Worm (Caenorhabditis elegans): ENCODE results near the gene T13C2.3.

The T13C2.3 gene

DNA sequence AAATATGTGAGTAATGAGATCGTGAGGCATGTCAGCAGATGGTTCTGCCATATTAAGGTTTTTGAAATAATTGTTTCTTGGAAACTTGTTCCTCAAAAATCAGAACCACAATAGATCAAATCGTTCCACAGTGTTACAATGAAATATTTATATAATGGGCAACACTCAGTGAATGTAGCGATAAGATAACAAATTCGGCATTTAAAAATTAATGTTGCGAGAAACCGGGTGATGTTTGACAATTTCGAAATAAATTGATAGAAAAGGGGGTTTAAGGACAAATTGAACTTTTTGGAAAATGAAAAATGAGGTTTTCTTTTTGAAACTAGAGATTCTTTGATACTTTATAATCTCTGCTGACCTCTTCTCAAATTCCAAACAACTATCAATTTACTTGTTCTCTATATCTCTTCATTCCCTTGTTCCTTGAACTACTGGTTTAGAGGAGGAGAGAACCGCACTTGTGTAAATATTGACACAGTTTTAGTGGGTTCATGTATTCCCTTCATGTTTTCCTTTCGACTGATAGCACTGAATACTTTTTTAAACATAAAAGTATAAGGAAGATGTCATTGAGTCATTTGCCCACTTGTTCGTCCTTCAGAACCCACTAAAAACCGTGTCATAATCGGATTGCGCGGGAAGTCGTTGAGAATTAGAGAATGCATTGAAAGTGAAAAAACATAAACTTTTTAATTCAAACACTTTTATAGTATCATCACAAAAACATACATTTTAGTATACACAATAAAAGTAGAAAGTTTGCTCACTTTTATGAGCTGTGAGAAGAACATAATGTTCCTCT, 47.9 kb downstream of the T13C2.3 start:
- TF ChIP-seq lsy-12 (tag; optimal IDR thresholded peaks at IDR 0.05) (no peak), ceh-28 (tag; optimal IDR thresholded peaks at IDR 0.05) (no peak), elt-2 (tag; optimal IDR thresholded peaks at IDR 0.05) (peak; percentile 67), unc-62 (GFP tag; optimal IDR thresholded peaks at IDR 0.05) (no peak), eor-1 (tag; optimal IDR thresholded peaks at IDR 0.05) (no peak), mdl-1 (tag; optimal IDR thresholded peaks at IDR 0.05) (no peak), egl-27 (tag; optimal IDR thresholded peaks at IDR 0.05) (no peak), ama-1 (optimal IDR thresholded peaks at IDR 0.05) (no peak), nhr-25 (tag; optimal IDR thresholded peaks at IDR 0.05) (peak; percentile 42), pha-4 (tag; optimal IDR thresholded peaks at IDR 0.05) (peak; percentile 98), daf-12 (tag; optimal IDR thresholded peaks at IDR 0.05) (no peak), jun-1 (tag; optimal IDR thresholded peaks at IDR 0.05) (peak; percentile 9), nhr-23 (tag; optimal IDR thresholded peaks at IDR 0.05) (peak; percentile 35), unc-39 (tag; optimal IDR thresholded peaks at IDR 0.05) (no peak), nfya-1 (tag; optimal IDR thresholded peaks at IDR 0.05; ENCODE audit: insufficient read depth) (no peak), ceh-9 (tag; optimal IDR thresholded peaks at IDR 0.05) (no peak)

ce11 chrII:6838270-6838878, 49.3 kb downstream of the T13C2.3 start:
- TF ChIP-seq ztf-11 (tag; optimal IDR thresholded peaks at IDR 0.05) (peak; percentile 12), nfya-1 (tag; optimal IDR thresholded peaks at IDR 0.05; ENCODE audit: insufficient read depth) (peak; percentile 41), egl-27 (tag; optimal IDR thresholded peaks at IDR 0.05) (peak; percentile 86), unc-39 (tag; optimal IDR thresholded peaks at IDR 0.05) (peak; percentile 18), nhr-25 (tag; optimal IDR thresholded peaks at IDR 0.05) (no peak), unc-62 (GFP tag; optimal IDR thresholded peaks at IDR 0.05) (peak; percentile 94), tbx-2 (tag; optimal IDR thresholded peaks at IDR 0.05) (peak; percentile 38), daf-12 (tag; optimal IDR thresholded peaks at IDR 0.05) (no peak), lin-39 (tag; optimal IDR thresholded peaks at IDR 0.05) (peak; percentile 72)

- TF ChIP-seq unc-62 (GFP tag; optimal IDR thresholded peaks at IDR 0.05): peak; percentile 40
- peak; percentile 39 for TF ChIP-seq elt-2 (tag; optimal IDR thresholded peaks at IDR 0.05)
- peak; percentile 26 for TF ChIP-seq tbx-2 (tag; optimal IDR thresholded peaks at IDR 0.05)
- peak; percentile 64 for TF ChIP-seq nfya-1 (tag; optimal IDR thresholded peaks at IDR 0.05; ENCODE audit: insufficient read depth)
- no peak for TF ChIP-seq nhr-25 (tag; optimal IDR thresholded peaks at IDR 0.05)
- TF ChIP-seq elt-1 (tag; optimal IDR thresholded peaks at IDR 0.05): peak; percentile 42
- peak; percentile 75 for TF ChIP-seq lin-39 (tag; optimal IDR thresholded peaks at IDR 0.05)
- TF ChIP-seq mml-1 (tag; optimal IDR thresholded peaks at IDR 0.05): no peak
Measured at ce11 chrII:6838977-6839376, 49.9 kb downstream of the T13C2.3 start.

- no peak for TF ChIP-seq fkh-10 (GFP tag; optimal IDR thresholded peaks at IDR 0.05)
- peak; percentile 85 for TF ChIP-seq pha-4 (tag; optimal IDR thresholded peaks at IDR 0.05)
Measured at ce11 chrII:6840663-6841062, 51.6 kb downstream of the T13C2.3 start.

DNA sequence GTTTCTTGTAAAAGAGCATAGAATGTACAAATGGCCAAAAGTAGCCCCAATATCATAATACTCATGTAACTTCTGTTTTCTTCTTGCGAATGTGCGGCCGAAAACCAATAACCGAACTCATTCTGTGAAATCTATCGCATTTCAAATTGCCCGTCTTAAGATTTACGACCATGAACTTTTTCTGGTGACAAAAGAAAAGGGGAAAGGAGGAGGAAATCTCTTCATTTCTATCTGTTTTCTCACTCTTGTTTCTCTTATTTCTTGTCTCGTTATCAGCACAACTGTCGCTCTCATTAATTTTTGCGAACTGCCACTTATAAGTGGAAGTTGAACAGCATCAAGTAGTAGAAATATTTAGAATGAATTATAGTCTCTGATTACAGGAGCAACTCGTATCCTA, 52.1 kb downstream of the T13C2.3 start:
- TF ChIP-seq nhr-77 (tag; optimal IDR thresholded peaks at IDR 0.05) (no peak), egl-5 (tag; optimal IDR thresholded peaks at IDR 0.05) (peak; percentile 89), egl-27 (tag; optimal IDR thresholded peaks at IDR 0.05) (peak; percentile 59), nhr-11 (tag; optimal IDR thresholded peaks at IDR 0.05) (no peak), elt-2 (tag; optimal IDR thresholded peaks at IDR 0.05) (peak; percentile 28)

Measured in whole organism, L3 larva.